Worm (Caenorhabditis elegans): Measurements from ENCODE around the gene spig-10.

Gene spig-10

DNA sequence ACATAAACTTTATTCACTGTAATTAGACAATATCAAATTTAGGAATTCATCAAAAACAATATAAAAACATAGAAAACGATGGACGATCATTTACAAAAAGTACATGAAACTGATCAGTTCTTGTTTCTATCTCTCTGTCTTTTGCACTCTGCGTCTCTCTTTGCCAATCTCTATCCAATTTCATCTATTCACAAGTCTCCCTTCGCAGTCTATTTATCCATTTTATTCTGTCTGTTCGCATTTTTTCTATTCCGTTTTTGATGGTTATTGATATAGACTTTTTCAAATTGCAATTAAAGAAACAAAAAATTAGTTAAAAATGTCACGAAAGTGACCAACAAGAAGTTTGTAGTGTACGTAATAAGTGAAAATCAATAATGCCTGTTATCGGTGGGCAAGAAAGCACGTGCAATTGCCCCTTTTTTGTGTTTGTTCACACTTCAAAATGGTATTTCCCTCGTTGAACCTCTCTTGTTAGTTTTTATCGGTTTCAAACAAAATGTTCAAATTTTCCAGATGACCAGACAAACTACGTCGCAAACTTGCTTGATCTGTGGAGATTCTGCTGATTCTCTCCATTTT, 7.7 kb upstream of the spig-10 start, which contains the start of gene nhr-42 (continued):
- TF ChIP-seq dmd-9 (GFP tag; IDR thresholded peaks at IDR 0.05) = no peak
- TF ChIP-seq set-16 (GFP tag; IDR thresholded peaks at IDR 0.05) = no peak
- no peak for TF ChIP-seq tra-1 (GFP tag; IDR thresholded peaks at IDR 0.05)
- TF ChIP-seq lin-38 (GFP tag; IDR thresholded peaks at IDR 0.05) = no peak
- TF ChIP-seq F10B5.3 (tag; optimal IDR thresholded peaks at IDR 0.05) = no peak
- TF ChIP-seq egl-27 (tag; optimal IDR thresholded peaks at IDR 0.05) = no peak
- TF ChIP-seq mdt-29 (GFP tag; IDR thresholded peaks at IDR 0.05) = no peak
- TF ChIP-seq tag-97 (GFP tag; IDR thresholded peaks at IDR 0.05) = no peak
- TF ChIP-seq unc-39 (tag; optimal IDR thresholded peaks at IDR 0.05) = no peak
- no peak for TF ChIP-seq Y75B8A.6 (GFP tag; IDR thresholded peaks at IDR 0.05)
- no peak for TF ChIP-seq F44E2.7 (GFP tag; IDR thresholded peaks at IDR 0.05)
- no peak for TF ChIP-seq zip-11 (GFP tag; IDR thresholded peaks at IDR 0.05)
- TF ChIP-seq jun-1 (tag; optimal IDR thresholded peaks at IDR 0.05) = no peak
- TF ChIP-seq ztf-7 (tag; optimal IDR thresholded peaks at IDR 0.05) = no peak
- no peak for TF ChIP-seq lin-15B (tag; optimal IDR thresholded peaks at IDR 0.05)
- TF ChIP-seq ZK337.2 (GFP tag; IDR thresholded peaks at IDR 0.05) = no peak
- TF ChIP-seq nhr-42 (GFP tag; IDR thresholded peaks at IDR 0.05) = no peak
- no peak for TF ChIP-seq ceh-62 (tag; optimal IDR thresholded peaks at IDR 0.05)
- no peak for TF ChIP-seq D1046.2 (GFP tag; IDR thresholded peaks at IDR 0.05)
- TF ChIP-seq mdl-1 (tag; optimal IDR thresholded peaks at IDR 0.05) = peak in 1 of 2 experiments; percentile 83
- TF ChIP-seq pqm-1 (tag; optimal IDR thresholded peaks at IDR 0.05) = peak; percentile 22
- TF ChIP-seq nhr-6 (tag; optimal IDR thresholded peaks at IDR 0.05) = no peak
- TF ChIP-seq madf-9 (GFP tag; conservative IDR thresholded peaks at IDR 0.05) = no peak
- no peak for TF ChIP-seq hmg-1.1 (GFP tag; IDR thresholded peaks at IDR 0.05)
- TF ChIP-seq Y48G9A.11 (GFP tag; IDR thresholded peaks at IDR 0.05) = no peak
- TF ChIP-seq nhr-76 (tag; optimal IDR thresholded peaks at IDR 0.05) = no peak
- no peak for TF ChIP-seq zag-1 (tag; optimal IDR thresholded peaks at IDR 0.05)
- TF ChIP-seq attf-4 (tag; optimal IDR thresholded peaks at IDR 0.05) = no peak
- no peak for TF ChIP-seq mes-2 (tag; optimal IDR thresholded peaks at IDR 0.05; ENCODE audit: poor library complexity, severe bottlenecking)
- no peak for TF ChIP-seq lin-1 (GFP tag; IDR thresholded peaks at IDR 0.05)
- TF ChIP-seq duxl-1 (tag; optimal IDR thresholded peaks at IDR 0.05; ENCODE audit: poor library complexity) = no peak
- no peak for TF ChIP-seq gei-8 (GFP tag; optimal IDR thresholded peaks at IDR 0.05)
- TF ChIP-seq nhr-48 (tag; optimal IDR thresholded peaks at IDR 0.05) = no peak
- TF ChIP-seq nhr-25 (tag; optimal IDR thresholded peaks at IDR 0.05; ENCODE audit: borderline replicate concordance, insufficient read depth) = no peak
- no peak for TF ChIP-seq zfp-3 (GFP tag; conservative IDR thresholded peaks at IDR 0.05)
- TF ChIP-seq daf-19 (GFP tag; conservative IDR thresholded peaks at IDR 0.05) = no peak
- no peak for TF ChIP-seq nhr-10 (tag; optimal IDR thresholded peaks at IDR 0.05)
- no peak for TF ChIP-seq lim-7 (GFP tag; IDR thresholded peaks at IDR 0.05)
- TF ChIP-seq nhr-111 (GFP tag; optimal IDR thresholded peaks at IDR 0.05) = no peak
- no peak for TF ChIP-seq arid-1 (GFP tag; conservative IDR thresholded peaks at IDR 0.05)
- no peak for TF ChIP-seq dpl-1 (GFP tag; optimal IDR thresholded peaks at IDR 0.05)
- TF ChIP-seq F26F4.8 (GFP tag; conservative IDR thresholded peaks at IDR 0.05) = no peak
- no peak for TF ChIP-seq ztf-11 (tag; optimal IDR thresholded peaks at IDR 0.05)
- TF ChIP-seq R02D3.7 (tag; optimal IDR thresholded peaks at IDR 0.05) = no peak
- no peak for TF ChIP-seq lin-29 (GFP tag; IDR thresholded peaks at IDR 0.05)
- no peak for TF ChIP-seq ces-1 (GFP tag; optimal IDR thresholded peaks at IDR 0.05)
- no peak for TF ChIP-seq ceh-44 (GFP tag; IDR thresholded peaks at IDR 0.05)
- no peak for TF ChIP-seq nhr-102 (tag; optimal IDR thresholded peaks at IDR 0.05)
- TF ChIP-seq ceh-32 (tag; optimal IDR thresholded peaks at IDR 0.05; ENCODE audit: poor library complexity) = no peak
- no peak for TF ChIP-seq nhr-11 (tag; optimal IDR thresholded peaks at IDR 0.05)
- TF ChIP-seq snpc-1.2 (GFP tag; IDR thresholded peaks at IDR 0.05) = no peak
- TF ChIP-seq T26A8.4 (GFP tag; IDR thresholded peaks at IDR 0.05) = no peak
